Worm (Caenorhabditis elegans) whole organism, L4 larva: ENCODE results near the gene lys-8.
A peak's percentile ranks its signal among the peaks of the same experiment; 100 is the strongest.
"Not testable (repeated sequence)": the region's sequence is repeated elsewhere in the genome, so short reads cannot be mapped to it uniquely, and the experiment has no call there.

Experiments used
- F10B5.3 ChIP-seq: sonication (generic microtip); optimal IDR thresholded peaks from 2 replicates; lab custom pipeline; 2016; ENCODE audit warnings: mild to moderate bottlenecking, missing genetic modification characterization, missing compliant biosample characterization
- F44E2.7 ChIP-seq: fragments of 200-800 bp; sonication (Bioruptor generic); IDR thresholded peaks from 2 replicates; pipeline ENCODE4 v2.1.2; 2022; ENCODE audit warnings: missing genetic modification characterization, missing compliant biosample characterization
- F49E8.2 ChIP-seq: sonication (generic microtip); optimal IDR thresholded peaks from 2 replicates; lab custom pipeline; 2016; ENCODE audit warnings: missing compliant biosample characterization, mild to moderate bottlenecking, missing genetic modification characterization, borderline replicate concordance
- R02D3.7 ChIP-seq: fragments of 150-350 bp; sonication (generic microtip); optimal IDR thresholded peaks from 3 replicates; lab custom pipeline; 2014; ENCODE audit warnings: missing biosample characterization, missing genetic modification characterization
- T20F7.1 ChIP-seq: fragments of 200-800 bp; sonication (Bioruptor generic); optimal IDR thresholded peaks from 2 replicates; lab custom pipeline; 2018; ENCODE audit warnings: mild to moderate bottlenecking, missing genetic modification characterization, missing compliant biosample characterization
- T26A8.4 ChIP-seq: fragments of 200-800 bp; sonication (Bioruptor generic); IDR thresholded peaks from 2 replicates; pipeline ENCODE4 v1.3.6; 2022; ENCODE audit warnings: missing genetic modification characterization, missing compliant biosample characterization
- Y5F2A.4 ChIP-seq: fragments of 200-800 bp; sonication (Bioruptor generic); optimal IDR thresholded peaks from 2 replicates; lab custom pipeline; 2018; ENCODE audit warnings: mild to moderate bottlenecking, missing genetic modification characterization, missing compliant biosample characterization
- Y75B8A.6 ChIP-seq: fragments of 200-800 bp; sonication (Bioruptor generic); IDR thresholded peaks from 2 replicates; pipeline ENCODE4 v1.3.6; 2022; ENCODE audit warnings: missing genetic modification reagents, missing genetic modification characterization, missing compliant biosample characterization
- ZK337.2 ChIP-seq: fragments of 200-800 bp; sonication (Bioruptor generic); IDR thresholded peaks from 2 replicates; pipeline ENCODE4 v1.3.6; 2022; ENCODE audit warnings: missing genetic modification reagents, missing genetic modification characterization, missing compliant biosample characterization
- aly-2 ChIP-seq: sonication (generic microtip); optimal IDR thresholded peaks from 2 replicates; lab custom pipeline; 2018; ENCODE audit warnings: missing biosample characterization, missing genetic modification characterization
- arid-1 ChIP-seq: fragments of 200-800 bp; sonication (Bioruptor generic); conservative IDR thresholded peaks from 2 replicates; pipeline ENCODE4 v1.3.6; 2022; ENCODE audit warnings: missing genetic modification reagents, missing genetic modification characterization, missing compliant biosample characterization
- attf-4 ChIP-seq: sonication (generic microtip); optimal IDR thresholded peaks from 3 replicates; lab custom pipeline; 2017; ENCODE audit warnings: missing biosample characterization, missing genetic modification characterization
- ceh-82 ChIP-seq: sonication (generic microtip); optimal IDR thresholded peaks from 2 replicates; lab custom pipeline; 2017; ENCODE audit warnings: missing biosample characterization, missing genetic modification characterization
- ctbp-1 ChIP-seq: fragments of 200-800 bp; sonication (Bioruptor generic); IDR thresholded peaks from 2 replicates; pipeline ENCODE4 v1.3.6; 2022; ENCODE audit warnings: missing genetic modification reagents, missing genetic modification characterization, missing compliant biosample characterization
- daf-8 ChIP-seq: fragments of 200-800 bp; sonication (Bioruptor generic); IDR thresholded peaks from 2 replicates; pipeline ENCODE4 v1.3.6; 2022; ENCODE audit warnings: missing genetic modification characterization, missing compliant biosample characterization
- dmd-8 ChIP-seq: fragments of 200-800 bp; sonication (Bioruptor generic); IDR thresholded peaks from 2 replicates; pipeline ENCODE4 v1.3.6; 2022; ENCODE audit warnings: missing genetic modification characterization, missing compliant biosample characterization
- dpl-1 ChIP-seq: fragments of 150-350 bp; optimal IDR thresholded peaks from 2 replicates; lab custom pipeline; 2014; ENCODE audit warnings: missing biosample characterization, missing genetic modification reagents, missing genetic modification characterization
- egl-27 ChIP-seq: sonication (generic microtip); optimal IDR thresholded peaks from 3 replicates; lab custom pipeline; 2017; ENCODE audit warnings: missing biosample characterization, missing genetic modification reagents, missing genetic modification characterization
- egl-43 ChIP-seq: fragments of 200-800 bp; sonication (Bioruptor generic); IDR thresholded peaks from 2 replicates; pipeline ENCODE4 v1.3.6; 2022; ENCODE audit warnings: missing genetic modification reagents, missing genetic modification characterization, missing compliant biosample characterization
- gei-8 ChIP-seq: fragments of 200-800 bp; sonication (Bioruptor generic); optimal IDR thresholded peaks from 2 replicates; lab custom pipeline; 2018; ENCODE audit warnings: mild to moderate bottlenecking, missing genetic modification characterization, missing compliant biosample characterization
- hmg-1.1 ChIP-seq: fragments of 200-800 bp; sonication (Bioruptor generic); IDR thresholded peaks from 2 replicates; pipeline ENCODE4 v1.3.6; 2022; ENCODE audit warnings: missing genetic modification reagents, missing genetic modification characterization, missing compliant biosample characterization
- jun-1 ChIP-seq: fragments of 150-350 bp; optimal IDR thresholded peaks from 2 replicates; lab custom pipeline; 2014; ENCODE audit warnings: missing biosample characterization, missing genetic modification reagents, missing genetic modification characterization
- madf-5 ChIP-seq, 2 experiments: fragments of 200-800 bp; sonication (Bioruptor generic); IDR thresholded peaks; 2 replicates each; pipeline ENCODE4 v1.3.6; 2022; ENCODE audit warnings: missing compliant biosample characterization in 2 of 2, missing genetic modification characterization in 2 of 2
- mdl-1 ChIP-seq, 2 experiments: fragments of 150-350 bp in 1 of 2; sonication (generic microtip) in 1 of 2; optimal IDR thresholded peaks; 2 replicates each; lab custom pipeline; 2014 to 2017; ENCODE audit warnings: missing biosample characterization in 2 of 2, missing genetic modification characterization in 2 of 2
- mdt-29 ChIP-seq: fragments of 200-800 bp; sonication (Bioruptor generic); IDR thresholded peaks from 2 replicates; pipeline ENCODE4 v1.3.6; 2022; ENCODE audit warnings: missing genetic modification reagents, missing genetic modification characterization, missing compliant biosample characterization
- mep-1 ChIP-seq: fragments of 150-350 bp; sonication (generic microtip); optimal IDR thresholded peaks from 3 replicates; lab custom pipeline; 2014; ENCODE audit warnings: missing biosample characterization, missing genetic modification characterization
- nhr-102 ChIP-seq: sonication (generic microtip); optimal IDR thresholded peaks from 2 replicates; lab custom pipeline; 2016; ENCODE audit warnings: mild to moderate bottlenecking, missing genetic modification characterization, moderate library complexity, missing compliant biosample characterization
- nhr-28 ChIP-seq: fragments of 150-350 bp; optimal IDR thresholded peaks from 2 replicates; lab custom pipeline; 2014; ENCODE audit warnings: missing biosample characterization, missing genetic modification characterization
- nhr-41 ChIP-seq: fragments of 200-800 bp; sonication (Bioruptor generic); IDR thresholded peaks from 2 replicates; pipeline ENCODE4 v1.3.6; 2022; ENCODE audit warnings: missing genetic modification reagents, missing genetic modification characterization, missing compliant biosample characterization
- nhr-6 ChIP-seq: fragments of 150-350 bp; optimal IDR thresholded peaks from 2 replicates; lab custom pipeline; 2014; ENCODE audit warnings: missing biosample characterization, missing genetic modification characterization
- pha-4 ChIP-seq, 2 experiments: fragments of 150-350 bp in 1 of 2; fragments of 200-800 bp in 1 of 2; sonication (Bioruptor generic) in 1 of 2; IDR thresholded peaks in 1 of 2; optimal IDR thresholded peaks in 1 of 2; 2 replicates each; pipeline versions ENCODE4 v1.3.6 to Lab custom; 2014 to 2022; ENCODE audit warnings: missing genetic modification characterization in 2 of 2, missing genetic modification reagents in 2 of 2, missing biosample characterization in 1 of 2, missing compliant biosample characterization in 1 of 2
- php-3 ChIP-seq: fragments of 200-800 bp; sonication (Bioruptor generic); IDR thresholded peaks from 2 replicates; pipeline ENCODE4 v1.3.6; 2022; ENCODE audit warnings: missing genetic modification reagents, missing genetic modification characterization, missing compliant biosample characterization
- pqm-1 ChIP-seq: sonication (generic microtip); optimal IDR thresholded peaks from 2 replicates; lab custom pipeline; 2017; ENCODE audit warnings: missing biosample characterization, missing genetic modification characterization
- skn-1 ChIP-seq: fragments of 150-350 bp; optimal IDR thresholded peaks from 2 replicates; lab custom pipeline; 2014; ENCODE audit warnings: missing biosample characterization, missing genetic modification characterization
- spr-1 ChIP-seq: sonication (generic microtip); optimal IDR thresholded peaks from 2 replicates; lab custom pipeline; 2016; ENCODE audit warnings: mild to moderate bottlenecking, missing genetic modification characterization, missing compliant biosample characterization
- tag-97 ChIP-seq: fragments of 200-800 bp; sonication (Bioruptor generic); IDR thresholded peaks from 2 replicates; pipeline ENCODE4 v1.3.6; 2022; ENCODE audit warnings: missing genetic modification characterization, missing compliant biosample characterization
- unc-130 ChIP-seq: sonication (generic microtip); optimal IDR thresholded peaks from 2 replicates; lab custom pipeline; 2016; ENCODE audit warnings: missing genetic modification reagents, missing genetic modification characterization, missing compliant biosample characterization
- unc-62 ChIP-seq, 3 experiments: fragments of 150-350 bp in 1 of 3; sonication (generic microtip); optimal IDR thresholded peaks in 2 of 3; peaks in 1 of 3; 1 replicate in 1 of 3; 2 replicates in 2 of 3; lab custom pipeline; 2014 to 2017; ENCODE audit warnings: missing biosample characterization in 3 of 3, missing genetic modification characterization in 3 of 3, missing genetic modification reagents in 3 of 3, missing genotype in 1 of 3
- zfp-2 ChIP-seq: sonication (generic microtip); optimal IDR thresholded peaks from 2 replicates; lab custom pipeline; 2016; ENCODE audit warnings: mild to moderate bottlenecking, missing genetic modification characterization, missing compliant biosample characterization
- zfp-3 ChIP-seq: fragments of 200-800 bp; sonication (Bioruptor generic); conservative IDR thresholded peaks from 2 replicates; pipeline ENCODE4 v1.3.6; 2022; ENCODE audit warnings: missing genetic modification reagents, missing genetic modification characterization, missing compliant biosample characterization
- zip-11 ChIP-seq: fragments of 200-800 bp; sonication (Bioruptor generic); IDR thresholded peaks from 2 replicates; pipeline ENCODE4 v1.3.6; 2022; ENCODE audit warnings: missing genetic modification characterization, missing compliant biosample characterization
- ztf-11 ChIP-seq: fragments of 150-350 bp; optimal IDR thresholded peaks from 2 replicates; lab custom pipeline; 2014; ENCODE audit warnings: missing biosample characterization, missing genetic modification characterization

lys-8 gene

DNA sequence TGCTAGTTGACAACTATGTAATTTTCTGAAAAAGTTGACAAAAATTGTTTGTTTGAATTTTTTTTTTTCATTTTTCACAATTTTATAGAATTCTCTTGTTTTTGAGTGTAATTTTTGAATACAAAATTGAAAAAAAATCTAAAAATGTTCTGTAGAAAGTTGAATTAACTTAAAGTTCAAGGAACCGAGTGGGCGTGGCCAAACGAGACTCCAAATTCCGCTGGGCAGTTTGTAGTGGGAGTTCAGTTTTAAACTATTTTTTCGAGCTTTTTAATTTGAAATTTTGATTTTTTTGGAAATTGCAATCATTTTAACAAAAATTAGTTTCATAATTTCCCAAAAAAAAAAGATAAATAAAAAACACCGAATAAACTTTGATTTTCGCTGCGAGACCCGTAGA, 48.9 kb upstream of the lys-8 start:
- TF ChIP-seq pqm-1, result no peak
- no peak for TF ChIP-seq daf-8 (GFP tag; lab: Robert Waterston, UW)
- TF ChIP-seq spr-1 (tag; lab: Kevin White, UChicago), result peak; percentile 65
- TF ChIP-seq zip-11, result no peak
- TF ChIP-seq nhr-41, result no peak
- TF ChIP-seq T20F7.1 (GFP tag; lab: Kevin White, UChicago), result peak; percentile 61
- no peak for TF ChIP-seq Y5F2A.4 (GFP tag; lab: Kevin White, UChicago)

DNA sequence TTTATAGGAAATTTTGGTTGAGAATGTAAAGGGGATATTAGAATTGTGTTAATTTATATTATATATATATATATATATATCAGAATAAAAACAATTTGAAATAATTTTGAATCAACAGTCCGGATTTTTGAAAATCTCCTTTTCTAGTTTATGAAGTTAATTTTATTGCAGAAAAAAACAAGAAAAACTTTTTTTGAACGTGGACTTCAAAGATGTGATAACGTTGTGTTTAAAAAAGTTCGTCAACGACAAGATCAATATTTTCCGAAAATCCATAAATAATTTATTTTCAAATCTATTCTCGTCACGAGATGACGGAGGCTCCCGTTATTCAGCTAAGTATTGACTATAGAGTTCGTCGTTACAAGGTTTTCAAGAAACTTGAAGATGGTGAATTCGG, 48.5 kb upstream of the lys-8 start, which contains the start of gene C17C3.11:
TSS of gene C17C3.11 (plus strand) at position 301 of the 400 bp plus-strand sequence.
- no peak for TF ChIP-seq egl-43 (GFP tag; lab: Robert Waterston, UW)
- no peak for TF ChIP-seq jun-1 (tag; lab: Kevin White, UChicago)
- TF ChIP-seq nhr-41, result no peak
- TF ChIP-seq zfp-3, result no peak
- TF ChIP-seq ctbp-1 (GFP tag; lab: Robert Waterston, UW), result no peak
- TF ChIP-seq dpl-1 (GFP tag; lab: Kevin White, UChicago), result no peak

DNA sequence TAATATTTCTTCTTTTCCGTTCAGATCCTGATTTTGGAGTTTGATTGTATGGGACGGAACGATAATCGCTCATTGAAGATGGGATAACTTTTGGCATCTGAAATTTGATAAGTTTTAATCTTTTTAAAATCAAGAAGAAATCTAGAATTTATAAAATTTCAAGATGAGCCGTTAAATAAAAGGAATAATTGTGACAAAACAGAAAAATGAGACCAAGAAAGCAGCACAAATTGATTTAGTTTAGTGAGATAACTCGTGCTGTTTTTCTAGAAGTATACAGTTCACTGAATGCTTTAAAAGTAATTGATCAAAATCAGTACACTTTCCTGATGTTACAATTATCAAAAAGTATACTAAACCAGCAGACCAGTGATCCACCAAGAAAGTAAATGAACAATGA, 45.9 kb upstream of the lys-8 start, which contains the start of gene hlh-27:
TSS of gene hlh-27 (minus strand) at position 101 of the 400 bp plus-strand sequence.
- TF ChIP-seq zfp-2 (tag; lab: Kevin White, UChicago); egl-27 (tag; lab: Kevin White, UChicago); zfp-3: not testable (repeated sequence)

DNA sequence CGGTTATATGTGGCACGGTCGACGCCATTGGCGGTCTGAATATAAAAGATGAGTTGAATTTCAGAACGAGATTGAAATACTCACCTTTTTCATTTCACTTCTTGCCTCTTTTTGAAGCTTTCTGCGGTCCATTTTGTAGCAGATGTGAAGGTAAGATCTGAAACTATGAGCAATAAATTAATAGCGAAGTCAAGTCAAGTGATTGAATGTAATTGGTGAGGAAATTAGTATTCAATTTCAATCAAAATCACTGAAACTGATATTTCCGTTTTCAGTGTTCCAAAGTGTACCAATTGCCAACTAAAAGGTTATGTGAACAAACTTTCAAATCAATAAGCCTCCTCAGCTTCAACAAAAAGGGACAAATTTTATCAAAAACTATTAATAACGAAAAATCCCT, 44.3 kb upstream of the lys-8 start, which contains the start of gene C17C3.24:
TSS of gene C17C3.24 (minus strand) at position 101 of the 400 bp plus-strand sequence.
- TF ChIP-seq madf-5 (GFP tag; IDR thresholded peaks at IDR 0.05; lab: Robert Waterston, UW), result no peak
- no peak for TF ChIP-seq R02D3.7 (tag; lab: Kevin White, UChicago)
- TF ChIP-seq F10B5.3, result no peak
- TF ChIP-seq attf-4 (tag; lab: Kevin White, UChicago), result no peak
- TF ChIP-seq Y5F2A.4 (GFP tag; lab: Kevin White, UChicago), result no peak
- no peak for TF ChIP-seq nhr-102 (tag; lab: Kevin White, UChicago)
- no peak for TF ChIP-seq unc-62 (GFP tag; optimal IDR thresholded peaks at IDR 0.05 in 1 of 2; lab: Kevin White, UChicago)
- no peak for TF ChIP-seq unc-62 (tag; optimal IDR thresholded peaks at IDR 0.05; lab: Kevin White, UChicago)
- TF ChIP-seq Y75B8A.6 (GFP tag; lab: Robert Waterston, UW), result no peak
- TF ChIP-seq T26A8.4 (GFP tag; lab: Robert Waterston, UW), result no peak
- no peak for TF ChIP-seq zip-11
- no peak for TF ChIP-seq dpl-1 (GFP tag; lab: Kevin White, UChicago)
- no peak for TF ChIP-seq mep-1 (tag; lab: Kevin White, UChicago)
- no peak for TF ChIP-seq nhr-6
- TF ChIP-seq ceh-82, result no peak
- no peak for TF ChIP-seq F49E8.2 (tag; lab: Kevin White, UChicago)
- no peak for TF ChIP-seq aly-2
- no peak for TF ChIP-seq unc-130 (GFP tag; lab: Kevin White, UChicago)

- TF ChIP-seq attf-4 (tag; lab: Kevin White, UChicago) (peak; percentile 63), nhr-28 (peak; percentile 95), gei-8 (GFP tag; lab: Kevin White, UChicago) (peak; percentile 95), dmd-8 (GFP tag; lab: Robert Waterston, UW) (peak; percentile 61; the same call in 1 of the 2 replicates), arid-1 (GFP tag; lab: Robert Waterston, UW) (peak; percentile 96), zfp-2 (tag; lab: Kevin White, UChicago) (peak; percentile 79), tag-97 (GFP tag; lab: Robert Waterston, UW) (peak; percentile 30; the same call in 1 of the 2 replicates), nhr-6 (peak; percentile 93), dpl-1 (GFP tag; lab: Kevin White, UChicago) (peak; percentile 85), ZK337.2 (GFP tag; lab: Robert Waterston, UW) (peak; percentile 88), ztf-11 (peak; percentile 42), pha-4 (GFP tag; IDR thresholded peaks at IDR 0.05; lab: Robert Waterston, UW) (peak; percentile 96), pha-4 (tag; optimal IDR thresholded peaks at IDR 0.05; lab: Kevin White, UChicago) (peak; percentile 88), skn-1 (tag; lab: Kevin White, UChicago) (peak; percentile 69), mdt-29 (GFP tag; lab: Robert Waterston, UW) (peak; percentile 99), F44E2.7 (GFP tag; lab: Robert Waterston, UW) (0 out of 2 replicates have a peak, but pooled peaks have one; percentile 69), mdl-1 (tag; optimal IDR thresholded peaks at IDR 0.05; lab: Kevin White, UChicago) (peak; percentile 84 to 93), hmg-1.1 (GFP tag; lab: Robert Waterston, UW) (peak; percentile 99), php-3 (peak; percentile 86), T26A8.4 (GFP tag; lab: Robert Waterston, UW) (peak; percentile 99)
Measured at ce11 chrII:5543476-5544144, 42.4 kb upstream of the lys-8 start.
